Worm (Caenorhabditis elegans): Measurements from ENCODE around the gene H06I04.6.

DNA sequence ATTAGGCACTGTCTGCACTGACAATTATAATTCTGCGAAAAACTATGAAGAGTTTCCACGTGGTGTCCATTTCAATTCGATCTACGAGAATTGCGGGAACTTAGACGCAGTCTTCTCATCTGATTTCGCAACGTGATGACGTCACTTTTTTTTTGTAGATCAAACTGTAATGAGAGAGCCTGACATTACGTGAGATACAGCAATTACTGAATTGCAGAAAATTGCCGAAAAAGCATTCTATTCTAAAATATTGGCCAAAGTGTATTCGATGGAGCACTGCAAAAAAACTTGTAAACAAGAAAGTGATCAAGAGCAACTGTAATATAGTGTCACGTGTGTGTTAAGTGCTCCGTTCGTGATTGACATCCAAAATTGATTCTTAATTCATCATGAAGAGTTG, 37.5 kb downstream of the H06I04.6 start:
- TF ChIP-seq flt-1 (GFP tag; IDR thresholded peaks at IDR 0.05), result no peak
- no peak for TF ChIP-seq med-1 (GFP tag; optimal IDR thresholded peaks at IDR 0.05; ENCODE audit: insufficient read depth)
- TF ChIP-seq cog-1 (tag; optimal IDR thresholded peaks at IDR 0.05), result no peak
- no peak for TF ChIP-seq ztf-23 (GFP tag; IDR thresholded peaks at IDR 0.05)
- no peak for TF ChIP-seq ref-1 (GFP tag; conservative IDR thresholded peaks at IDR 0.05)
- TF ChIP-seq tab-1 (GFP tag; IDR thresholded peaks at IDR 0.05), result no peak
- TF ChIP-seq klf-2 (GFP tag; conservative IDR thresholded peaks at IDR 0.05), result no peak
- no peak for TF ChIP-seq T22C8.4 (GFP tag; IDR thresholded peaks at IDR 0.05)
- no peak for TF ChIP-seq ztf-29 (GFP tag; IDR thresholded peaks at IDR 0.05)
